Fruit fly (Drosophila melanogaster) whole organism, prepupa: ENCODE measurements around the gene Spn28Da.

Source experiments
- Blimp-1 ChIP-seq: fragments of 200-800 bp; sonication (Bioruptor generic); optimal IDR thresholded peaks from 3 replicates; lab custom pipeline; 2017; ENCODE audit warnings: missing biosample characterization, missing genetic modification characterization, mild to moderate bottlenecking, moderate library complexity, missing genetic modification reagents
- CG11902 ChIP-seq: fragments of 200-800 bp; sonication (Bioruptor generic); optimal IDR thresholded peaks from 3 replicates; lab custom pipeline; 2016; ENCODE audit warnings: missing biosample characterization, missing genetic modification characterization
- CG32006 ChIP-seq: fragments of 200-800 bp; sonication (Bioruptor generic); optimal IDR thresholded peaks from 3 replicates; lab custom pipeline; 2017; ENCODE audit warnings: missing biosample characterization, mild to moderate bottlenecking, missing genetic modification characterization
- CG6163 ChIP-seq: fragments of 200-800 bp; sonication (Bioruptor generic); IDR thresholded peaks from 3 replicates; pipeline ENCODE4 v1.3.6; 2022; ENCODE audit warnings: missing biosample characterization, missing genetic modification characterization
- Ets96B ChIP-seq: fragments of 200-800 bp; optimal IDR thresholded peaks from 2 replicates; lab custom pipeline; 2019; ENCODE audit warnings: missing biosample characterization, mild to moderate bottlenecking, missing genetic modification characterization, moderate library complexity
- Hr39 ChIP-seq: fragments of 200-800 bp; sonication (Bioruptor generic); optimal IDR thresholded peaks from 2 replicates; lab custom pipeline; 2016; ENCODE audit warnings: missing biosample characterization, missing genetic modification characterization
- Hr4 ChIP-seq: fragments of 200-800 bp; sonication (Bioruptor generic); optimal IDR thresholded peaks from 3 replicates; lab custom pipeline; 2016; ENCODE audit warnings: missing biosample characterization, missing genetic modification characterization
- Sox14 ChIP-seq: fragments of 200-800 bp; sonication (Bioruptor generic); optimal IDR thresholded peaks from 3 replicates; lab custom pipeline; 2016; ENCODE audit warnings: missing biosample characterization, missing genetic modification characterization
- dac ChIP-seq: fragments of 200-800 bp; sonication (Bioruptor generic); optimal IDR thresholded peaks from 2 replicates; lab custom pipeline; 2017; ENCODE audit warnings: missing biosample characterization, mild to moderate bottlenecking, missing genetic modification characterization
- salr ChIP-seq, 2 experiments: fragments of 200-800 bp; sonication (Bioruptor generic); optimal IDR thresholded peaks; 3 replicates each; lab custom pipeline; 2016 to 2018; ENCODE audit warnings: missing biosample characterization in 2 of 2, missing genetic modification characterization in 2 of 2, mild to moderate bottlenecking in 1 of 2

- TF ChIP-seq Hr39 (GFP tag; lab: Kevin White, UChicago) (no peak), CG32006 (GFP tag; lab: Kevin White, UChicago) (no peak), CG6163 (GFP tag; lab: Robert Waterston, UW) (no peak), dac (GFP tag; lab: Kevin White, UChicago) (no peak), CG11902 (no peak), salr (GFP tag; optimal IDR thresholded peaks at IDR 0.05; lab: Kevin White, UChicago) (no peak), Hr4 (GFP tag; lab: Kevin White, UChicago) (no peak), Blimp-1 (GFP tag; lab: Kevin White, UChicago) (no peak), Ets96B (tag; lab: Kevin White, UChicago) (no peak), Sox14 (no peak)
Observed at dm6 chr2L:7890654-7891114, 1.8 kb upstream of the Spn28Da start, which contains the start of gene Spn28Db.
